Fruit fly (Drosophila melanogaster) whole organism, wandering third instar larva: ENCODE measurements around the gene CG44001.

Source experiments
- Jra ChIP-seq: sonication (Bioruptor generic); optimal IDR thresholded peaks from 2 replicates; lab custom pipeline; 2016; ENCODE audit warnings: missing biosample characterization, missing genetic modification characterization
- jim ChIP-seq: fragments of 175-275, 200-325 bp; sonication (Bioruptor generic); optimal IDR thresholded peaks from 2 replicates; lab custom pipeline; 2016; ENCODE audit warnings: missing biosample characterization, mild to moderate bottlenecking, missing genetic modification characterization
- psq ChIP-seq: fragments of 200-800 bp; sonication (Bioruptor generic); optimal IDR thresholded peaks from 3 replicates; lab custom pipeline; 2017; ENCODE audit warnings: missing biosample characterization, mild to moderate bottlenecking, missing genetic modification characterization, moderate library complexity
- rgr ChIP-seq: fragments of 200-800 bp; sonication (Bioruptor generic); optimal IDR thresholded peaks from 3 replicates; lab custom pipeline; 2016; ENCODE audit warnings: missing biosample characterization, mild to moderate bottlenecking, missing genetic modification characterization
- tai ChIP-seq: sonication (Bioruptor generic); optimal IDR thresholded peaks from 2 replicates; lab custom pipeline; 2016; ENCODE audit warnings: missing biosample characterization, missing genetic modification characterization
- usp ChIP-seq: fragments of >200 bp; optimal IDR thresholded peaks from 2 replicates; lab custom pipeline; 2017; ENCODE audit warnings: missing biosample characterization, missing genetic modification characterization

- TF ChIP-seq tai (GFP tag; lab: Kevin White, UChicago) = no peak
- TF ChIP-seq usp (GFP tag; lab: Kevin White, UChicago) = no peak
- TF ChIP-seq rgr (GFP tag; lab: Kevin White, UChicago) = peak; percentile 42
- TF ChIP-seq jim = no peak
- TF ChIP-seq Jra (GFP tag; lab: Kevin White, UChicago) = peak; percentile 66
- TF ChIP-seq psq (GFP tag; lab: Kevin White, UChicago) = peak; percentile 41
Measured at dm6 chr2L:5059645-5060254, 16.7 kb downstream of the CG44001 start, which contains the start of gene Rpn11.
